Fruit fly (Drosophila melanogaster): Measurements from ENCODE around the gene ImpL2.

The ImpL2 gene

dm6 chr3L:4259102-4259558 lies 23.2 kb upstream of the ImpL2 start, which contains the start of the genes CG15011 and CG1309 (continued):
- TF ChIP-seq sd (tag; optimal IDR thresholded peaks at IDR 0.05) (peak; percentile 99), CG10959 (GFP tag; IDR thresholded peaks at IDR 0.05) (peak; percentile 22; the same call in 1 of the 2 replicates), NC2α (GFP tag; optimal IDR thresholded peaks at IDR 0.05) (peak; percentile 67), hb (GFP tag; IDR thresholded peaks at IDR 0.05; ENCODE audit: partially characterized antibody) (no peak), cato (GFP tag; optimal IDR thresholded peaks at IDR 0.05; ENCODE audit: borderline replicate concordance) (peak; percentile 79), CG14050 (GFP tag; IDR thresholded peaks at IDR 0.05) (peak; percentile 62), CG13624 (GFP tag; optimal IDR thresholded peaks at IDR 0.05) (peak; percentile 88), H15 (GFP tag; IDR thresholded peaks at IDR 0.05) (peak; percentile 74), CkIIα-i1 (GFP tag; IDR thresholded peaks at IDR 0.05) (no peak), pum (GFP tag; optimal IDR thresholded peaks at IDR 0.05) (peak; percentile 86), Ets65A (GFP tag) (peak; percentile 99), GATAe (GFP tag; conservative IDR thresholded peaks at IDR 0.05) (peak; percentile 66), unpg (GFP tag; optimal IDR thresholded peaks at IDR 0.05) (peak; percentile 84), Fer1 (GFP tag; optimal IDR thresholded peaks at IDR 0.05) (peak; percentile 85), CG17568 (GFP tag; optimal IDR thresholded peaks at IDR 0.05) (no peak), Dp (GFP tag; optimal IDR thresholded peaks at IDR 0.05) (peak; percentile 12), ERR (GFP tag; optimal IDR thresholded peaks at IDR 0.05) (peak; percentile 49), Hr39 (optimal IDR thresholded peaks at IDR 0.05) (no peak), ranshi (GFP tag; IDR thresholded peaks at IDR 0.05) (peak; percentile 79; the same call in 1 of the 2 replicates), HmgD (GFP tag; optimal IDR thresholded peaks at IDR 0.05) (peak; percentile 72), lab (GFP tag; optimal IDR thresholded peaks at IDR 0.05) (peak; percentile 87), CG18764 (GFP tag; optimal IDR thresholded peaks at IDR 0.05) (peak; percentile 75), sqz (GFP tag; optimal IDR thresholded peaks at IDR 0.05) (peak; percentile 24), Dad (GFP tag; optimal IDR thresholded peaks at IDR 0.05) (peak; percentile 81), fru (optimal IDR thresholded peaks at IDR 0.05) (no peak), corto (GFP tag; optimal IDR thresholded peaks at IDR 0.05) (no peak), CG12744 (GFP tag; optimal IDR thresholded peaks at IDR 0.05) (peak; percentile 82), CG4854 (GFP tag; optimal IDR thresholded peaks at IDR 0.05) (peak; percentile 81), MBD-R2 (GFP tag; IDR thresholded peaks at IDR 0.05) (peak; percentile 97), slp2 (GFP tag; optimal IDR thresholded peaks at IDR 0.05) (peak; percentile 78), maf-S (GFP tag; optimal IDR thresholded peaks at IDR 0.05) (peak; percentile 87), B-H2 (GFP tag; optimal IDR thresholded peaks at IDR 0.05) (peak; percentile 86), slbo (GFP tag; IDR thresholded peaks at IDR 0.05) (peak; percentile 90), CG18599 (GFP tag; optimal IDR thresholded peaks at IDR 0.05) (peak; percentile 83), CG11085 (GFP tag; IDR thresholded peaks at IDR 0.05) (no peak), Lpt (GFP tag; optimal IDR thresholded peaks at IDR 0.05) (no peak), CG13296 (GFP tag; optimal IDR thresholded peaks at IDR 0.05) (peak; percentile 78), Elba2 (GFP tag; optimal IDR thresholded peaks at IDR 0.05) (peak; percentile 96), sob (GFP tag; IDR thresholded peaks at IDR 0.05) (peak; percentile 78), Bdp1 (GFP tag; optimal IDR thresholded peaks at IDR 0.05) (peak; percentile 76), CG8290 (GFP tag; optimal IDR thresholded peaks at IDR 0.05) (peak; percentile 73), CG8290 (tag; optimal IDR thresholded peaks at IDR 0.05) (peak; percentile 41 to 78), pb (GFP tag; optimal IDR thresholded peaks at IDR 0.05) (peak; percentile 82), CG3281 (GFP tag; optimal IDR thresholded peaks at IDR 0.05) (peak; percentile 99), CG9932 (GFP tag; IDR thresholded peaks at IDR 0.05) (peak; percentile 87), CG11247 (GFP tag; IDR thresholded peaks at IDR 0.05) (peak; percentile 56; the same call in 1 of the 2 replicates), CG18476 (GFP tag; optimal IDR thresholded peaks at IDR 0.05) (peak; percentile 70), CG8388 (GFP tag; optimal IDR thresholded peaks at IDR 0.05) (peak; percentile 84), chif (GFP tag; optimal IDR thresholded peaks at IDR 0.05) (peak; percentile 79 to 90), ap (GFP tag; IDR thresholded peaks at IDR 0.05) (no peak), bbx (GFP tag; IDR thresholded peaks at IDR 0.05; ENCODE audit: partially characterized antibody) (no peak), CG14860 (GFP tag; IDR thresholded peaks at IDR 0.05; ENCODE audit: partially characterized antibody) (no peak), Ravus (GFP tag; IDR thresholded peaks at IDR 0.05) (no peak)

All from whole organism, embryonic.